Worm (Caenorhabditis elegans): ENCODE results near the gene cept-2.
A peak's percentile ranks its signal among the peaks of the same experiment; 100 is the strongest.

The cept-2 gene

DNA sequence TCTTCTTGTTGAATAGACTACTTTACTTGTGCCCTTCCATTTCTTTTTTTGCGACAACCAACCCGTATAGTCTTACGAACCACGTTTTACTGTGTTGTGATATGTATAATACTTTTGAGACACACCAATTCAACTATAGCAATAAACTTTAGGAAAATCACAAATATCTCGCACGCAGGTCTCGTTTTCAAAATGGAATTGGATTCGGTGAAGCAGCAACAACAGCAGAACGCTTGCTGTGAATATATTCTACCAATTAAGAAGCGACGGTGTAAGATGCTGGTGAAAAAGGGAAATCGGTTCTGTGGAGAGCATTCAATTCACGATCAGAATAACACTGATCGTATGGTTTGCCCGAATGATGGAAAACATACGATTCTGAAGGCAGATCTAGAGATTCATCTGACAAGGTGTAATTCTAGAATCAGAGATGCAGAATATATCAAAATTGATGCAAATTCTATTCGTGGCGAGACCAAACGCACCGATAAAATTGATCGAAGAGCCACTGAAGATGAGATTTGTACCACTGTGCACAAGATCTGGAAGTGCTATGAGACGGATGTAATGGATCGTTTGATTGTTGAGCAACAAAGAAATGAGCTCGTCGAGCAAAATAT is 6.8 kb downstream of the cept-2 start, which contains the start of gene Y49A3A.3 (continued):
- peak; percentile 87 for TF ChIP-seq tlf-1 (GFP tag; optimal IDR thresholded peaks at IDR 0.05)
- TF ChIP-seq repo-1 (tag; optimal IDR thresholded peaks at IDR 0.05), result peak; percentile 95
- TF ChIP-seq B0019.2 (GFP tag; conservative IDR thresholded peaks at IDR 0.05), result no peak
- no peak for TF ChIP-seq egl-18 (GFP tag; IDR thresholded peaks at IDR 0.05)
- TF ChIP-seq unc-130 (GFP tag; optimal IDR thresholded peaks at IDR 0.05), result no peak
- no peak for TF ChIP-seq snpc-3.4 (tag; optimal IDR thresholded peaks at IDR 0.05)
- peak; percentile 46 for TF ChIP-seq mel-28 (tag; optimal IDR thresholded peaks at IDR 0.05; ENCODE audit: borderline replicate concordance)
- no peak for TF ChIP-seq T07F8.4 (tag; optimal IDR thresholded peaks at IDR 0.05)
- no peak for TF ChIP-seq ets-4 (GFP tag; optimal IDR thresholded peaks at IDR 0.05)
- peak; percentile 34; the same call in 1 of the 2 replicates for TF ChIP-seq dox-1 (GFP tag; IDR thresholded peaks at IDR 0.05)
- no peak; the same call in 1 of the 2 replicates for TF ChIP-seq Y79H2A.3 (GFP tag; conservative IDR thresholded peaks at IDR 0.05)
- TF ChIP-seq Y67H2A.10 (GFP tag; conservative IDR thresholded peaks at IDR 0.05), result no peak
- TF ChIP-seq ztf-3 (GFP tag; optimal IDR thresholded peaks at IDR 0.05), result peak; percentile 72
- no peak for TF ChIP-seq Y53F4B.3 (GFP tag; IDR thresholded peaks at IDR 0.05)
- TF ChIP-seq attf-5 (GFP tag; optimal IDR thresholded peaks at IDR 0.05), result peak; percentile 43
- TF ChIP-seq T26A5.8 (tag; optimal IDR thresholded peaks at IDR 0.05), result no peak
- no peak for TF ChIP-seq snpc-4 (GFP tag; optimal IDR thresholded peaks at IDR 0.05)
- TF ChIP-seq snpc-4 (tag; optimal IDR thresholded peaks at IDR 0.05), result peak in 3 of 4 experiments; percentile 51 to 63 (median 59)
- no peak for TF ChIP-seq nfya-1 (tag; optimal IDR thresholded peaks at IDR 0.05; ENCODE audit: borderline replicate concordance, insufficient read depth)
- TF ChIP-seq ceh-27 (GFP tag; optimal IDR thresholded peaks at IDR 0.05), result no peak
- peak; percentile 61 to 71 for TF ChIP-seq let-607 (tag; optimal IDR thresholded peaks at IDR 0.05)
- peak; percentile 66 for TF ChIP-seq ceh-100 (GFP tag; IDR thresholded peaks at IDR 0.05)
- TF ChIP-seq F22D6.2 (tag; optimal IDR thresholded peaks at IDR 0.05), result peak; percentile 23
- TF ChIP-seq somi-1 (GFP tag; optimal IDR thresholded peaks at IDR 0.05), result no peak
- peak; percentile 76 for TF ChIP-seq ama-1 (optimal IDR thresholded peaks at IDR 0.05)
- peak in 1 of 2 experiments; percentile 80 for TF ChIP-seq ama-1 (GFP tag; optimal IDR thresholded peaks at IDR 0.05)
- TF ChIP-seq ceh-58 (GFP tag; IDR thresholded peaks at IDR 0.05), result no peak
- TF ChIP-seq lin-35 (GFP tag; optimal IDR thresholded peaks at IDR 0.05), result peak in 1 of 3 experiments; percentile 23
- TF ChIP-seq dpl-1 (GFP tag; optimal IDR thresholded peaks at IDR 0.05), result no peak
- no peak for TF ChIP-seq lir-1 (GFP tag; conservative IDR thresholded peaks at IDR 0.05)
- TF ChIP-seq K12H6.12 (tag; optimal IDR thresholded peaks at IDR 0.05), result no peak
- no peak for TF ChIP-seq let-526 (GFP tag; IDR thresholded peaks at IDR 0.05)
- TF ChIP-seq chd-7 (tag; optimal IDR thresholded peaks at IDR 0.05), result peak; percentile 91
- 0 out of 2 replicates have a peak, but pooled peaks have one; percentile 22 for TF ChIP-seq nfya-2 (GFP tag; IDR thresholded peaks at IDR 0.05)
- no peak for TF ChIP-seq cebp-1 (GFP tag; IDR thresholded peaks at IDR 0.05)
- TF ChIP-seq cebp-1 (tag; optimal IDR thresholded peaks at IDR 0.05), result peak; percentile 70
- no peak for TF ChIP-seq bed-2 (GFP tag; IDR thresholded peaks at IDR 0.05)
- TF ChIP-seq F55B11.4 (tag; optimal IDR thresholded peaks at IDR 0.05; ENCODE audit: borderline replicate concordance, insufficient read depth), result no peak
- TF ChIP-seq madf-6 (GFP tag; IDR thresholded peaks at IDR 0.05), result peak; percentile 56
- TF ChIP-seq ztf-25 (GFP tag; IDR thresholded peaks at IDR 0.05), result no peak
- TF ChIP-seq athp-1 (tag; optimal IDR thresholded peaks at IDR 0.05), result peak; percentile 88
- TF ChIP-seq lsl-1 (GFP tag; optimal IDR thresholded peaks at IDR 0.05), result peak; percentile 2
- TF ChIP-seq F57C9.4 (tag; optimal IDR thresholded peaks at IDR 0.05), result peak; percentile 60
